Fruit fly (Drosophila melanogaster) whole organism, embryonic: ENCODE data around the gene eas.

Experiments
- Antp ChIP-seq: fragments of 200-800 bp; sonication (Bioruptor generic); optimal IDR thresholded peaks from 3 replicates; lab custom pipeline; 2016; ENCODE audit warnings: missing biosample characterization, missing genetic modification characterization
- CG10366 ChIP-seq: fragments of 200-800 bp; sonication (Bioruptor generic); IDR thresholded peaks from 2 replicates; pipeline ENCODE4 v1.3.6; 2022; ENCODE audit warnings: missing biosample characterization, missing genetic modification characterization
- CG12391 ChIP-seq: fragments of 200-800 bp; sonication (Bioruptor generic); optimal IDR thresholded peaks from 3 replicates; lab custom pipeline; 2018; ENCODE audit warnings: missing biosample characterization, mild to moderate bottlenecking, missing genetic modification characterization, moderate library complexity
- CG12659 ChIP-seq: fragments of 200-800 bp; sonication (Bioruptor generic); optimal IDR thresholded peaks from 3 replicates; lab custom pipeline; 2017; ENCODE audit warnings: mild to moderate bottlenecking, missing biosample characterization, missing genetic modification reagents, missing genetic modification characterization
- CG12769 ChIP-seq: fragments of 200-800 bp; sonication (Bioruptor generic); optimal IDR thresholded peaks from 2 replicates; lab custom pipeline; 2019; ENCODE audit warnings: missing biosample characterization, mild to moderate bottlenecking, missing genetic modification characterization, moderate library complexity
- CG12942 ChIP-seq: fragments of 200-800 bp; sonication (Bioruptor generic); optimal IDR thresholded peaks from 3 replicates; lab custom pipeline; 2016; ENCODE audit warnings: missing biosample characterization, missing genetic modification characterization
- CG14667 ChIP-seq: fragments of 200-800 bp; sonication (Bioruptor generic); IDR thresholded peaks from 2 replicates; pipeline ENCODE4 v1.3.6; 2022; ENCODE audit warnings: missing biosample characterization, missing genetic modification characterization
- CG15269 ChIP-seq: fragments of 200-800 bp; sonication (Bioruptor generic); optimal IDR thresholded peaks from 2 replicates; lab custom pipeline; 2018; ENCODE audit warnings: missing biosample characterization, mild to moderate bottlenecking, missing genetic modification characterization, moderate library complexity
- CG1602 ChIP-seq: fragments of 200-800 bp; sonication (Bioruptor generic); optimal IDR thresholded peaks from 3 replicates; lab custom pipeline; 2016; ENCODE audit warnings: missing biosample characterization, missing genetic modification characterization
- CG17328 ChIP-seq: fragments of 200-800 bp; sonication (Bioruptor generic); IDR thresholded peaks from 2 replicates; pipeline ENCODE4 v1.3.6; 2022; ENCODE audit warnings: missing biosample characterization, missing genetic modification characterization
- CG17568 ChIP-seq: fragments of 200-800 bp; sonication (Bioruptor generic); optimal IDR thresholded peaks from 2 replicates; lab custom pipeline; 2018; ENCODE audit warnings: missing biosample characterization, mild to moderate bottlenecking, missing genetic modification characterization, moderate library complexity
- CG17829 ChIP-seq: fragments of 200-800 bp; optimal IDR thresholded peaks from 2 replicates; lab custom pipeline; 2019; ENCODE audit warnings: missing biosample characterization, mild to moderate bottlenecking, missing genetic modification characterization, moderate library complexity
- CG32772 ChIP-seq: fragments of 200-800 bp; sonication (Bioruptor generic); IDR thresholded peaks from 2 replicates; pipeline ENCODE4 v1.3.6; 2022; ENCODE audit warnings: missing biosample characterization, missing genetic modification characterization
- CG33557 ChIP-seq: fragments of 200-800 bp; sonication (Bioruptor generic); optimal IDR thresholded peaks from 2 replicates; lab custom pipeline; 2019; ENCODE audit warnings: missing biosample characterization, mild to moderate bottlenecking, missing genetic modification characterization, moderate library complexity
- CG5245 ChIP-seq: fragments of 200-800 bp; sonication (Bioruptor generic); optimal IDR thresholded peaks from 3 replicates; lab custom pipeline; 2016; ENCODE audit warnings: missing biosample characterization, missing genetic modification characterization
- CG7556 ChIP-seq: fragments of 200-800 bp; sonication (Bioruptor generic); optimal IDR thresholded peaks from 2 replicates; lab custom pipeline; 2017; ENCODE audit warnings: missing biosample characterization, mild to moderate bottlenecking, missing genetic modification characterization
- CG7928 ChIP-seq: fragments of 200-800 bp; sonication (Bioruptor generic); optimal IDR thresholded peaks from 2 replicates; lab custom pipeline; 2017; ENCODE audit warnings: missing biosample characterization, mild to moderate bottlenecking, missing genetic modification characterization
- CG8290 ChIP-seq, 3 experiments: fragments of 200-800 bp; sonication (Bioruptor generic); optimal IDR thresholded peaks; 2 replicates each; lab custom pipeline; 2016 to 2019; ENCODE audit warnings: missing biosample characterization in 3 of 3, missing genetic modification characterization in 3 of 3, mild to moderate bottlenecking in 2 of 3, moderate library complexity in 1 of 3
- CG9609 ChIP-seq: fragments of 200-800 bp; sonication (Bioruptor generic); optimal IDR thresholded peaks from 3 replicates; lab custom pipeline; 2016; ENCODE audit warnings: missing biosample characterization, missing genetic modification characterization
- Deaf1 ChIP-seq: fragments of 200-800 bp; optimal IDR thresholded peaks from 3 replicates; lab custom pipeline; 2019; ENCODE audit warnings: missing biosample characterization, mild to moderate bottlenecking, missing genetic modification characterization, moderate library complexity
- E2f2 ChIP-seq: fragments of 200-800 bp; sonication (Bioruptor generic); IDR thresholded peaks from 2 replicates; pipeline ENCODE4 v1.3.6; 2022; ENCODE audit warnings: missing biosample characterization, missing genetic modification characterization
- Ets65A ChIP-seq: fragments of 200-800 bp; sonication (Bioruptor generic); peaks from one replicate; lab custom pipeline; 2016; ENCODE audit warnings: missing biosample characterization, missing genetic modification characterization
- Hand ChIP-seq: fragments of 200-800 bp; sonication (Bioruptor generic); optimal IDR thresholded peaks from 2 replicates; lab custom pipeline; 2017; ENCODE audit warnings: mild to moderate bottlenecking, missing biosample characterization, missing genetic modification reagents, missing genetic modification characterization
- MBD-R2 ChIP-seq: fragments of 200-800 bp; sonication (Bioruptor generic); IDR thresholded peaks from 2 replicates; pipeline ENCODE4 v1.3.6; 2022; ENCODE audit warnings: missing biosample characterization, missing genetic modification characterization
- Rfx ChIP-seq: fragments of 200-800 bp; sonication (Bioruptor generic); IDR thresholded peaks from 2 replicates; pipeline ENCODE4 v1.3.6; 2022; ENCODE audit warnings: missing biosample characterization, missing genetic modification characterization
- Sox100B ChIP-seq: fragments of 200-800 bp; sonication (Bioruptor generic); optimal IDR thresholded peaks from 3 replicates; lab custom pipeline; 2018; ENCODE audit warnings: missing biosample characterization, mild to moderate bottlenecking, missing genetic modification characterization
- Sry-β ChIP-seq: fragments of 200-800 bp; sonication (Bioruptor generic); optimal IDR thresholded peaks from 2 replicates; lab custom pipeline; 2018; ENCODE audit warnings: missing biosample characterization, mild to moderate bottlenecking, missing genetic modification characterization, moderate library complexity
- Ssrp ChIP-seq: fragments of 200-800 bp; sonication (Bioruptor generic); optimal IDR thresholded peaks from 2 replicates; lab custom pipeline; 2018; ENCODE audit warnings: missing biosample characterization, mild to moderate bottlenecking, missing genetic modification characterization, moderate library complexity
- Xbp1 ChIP-seq: fragments of 200-800 bp; sonication (Bioruptor generic); optimal IDR thresholded peaks from 3 replicates; lab custom pipeline; 2016; ENCODE audit warnings: missing biosample characterization, mild to moderate bottlenecking, missing genetic modification characterization
- cas ChIP-seq: fragments of 200-800 bp; sonication (Bioruptor generic); IDR thresholded peaks from 2 replicates; pipeline ENCODE4 v1.3.6; 2022; ENCODE audit warnings: missing biosample characterization, missing genetic modification characterization
- caup ChIP-seq: fragments of 200-800 bp; sonication (Bioruptor generic); optimal IDR thresholded peaks from 3 replicates; lab custom pipeline; 2017; ENCODE audit warnings: missing biosample characterization, mild to moderate bottlenecking, missing genetic modification characterization, moderate library complexity; ENCODE audit not compliant: severe bottlenecking
- chn ChIP-seq: fragments of 200-800 bp; sonication (Bioruptor generic); optimal IDR thresholded peaks from 2 replicates; lab custom pipeline; 2016; ENCODE audit warnings: missing biosample characterization, missing genetic modification characterization
- crol ChIP-seq: fragments of 200-800 bp; sonication (Bioruptor generic); IDR thresholded peaks from 2 replicates; pipeline ENCODE4 v1.3.6; 2022; ENCODE audit warnings: missing biosample characterization, missing genetic modification characterization
- gro ChIP-seq: fragments of 200-800 bp; sonication (Bioruptor generic); optimal IDR thresholded peaks from 2 replicates; lab custom pipeline; 2016; ENCODE audit warnings: missing biosample characterization, missing genetic modification characterization
- h ChIP-seq: fragments of >200 bp; optimal IDR thresholded peaks from 2 replicates; lab custom pipeline; 2017
- insv ChIP-seq, 2 experiments: fragments of 200-800 bp; sonication (Bioruptor generic); optimal IDR thresholded peaks; 3 replicates each; lab custom pipeline; 2016 to 2018; ENCODE audit warnings: missing biosample characterization in 2 of 2, missing genetic modification characterization in 2 of 2
- inv ChIP-seq: fragments of 200-800 bp; sonication (Bioruptor generic); IDR thresholded peaks from 2 replicates; pipeline ENCODE4 v1.3.6; 2022; ENCODE audit warnings: missing biosample characterization, missing genetic modification characterization; ENCODE audit not compliant: partially characterized antibody
- kni ChIP-seq: fragments of 200-800 bp; sonication (Bioruptor generic); optimal IDR thresholded peaks from 3 replicates; lab custom pipeline; 2017; ENCODE audit warnings: mild to moderate bottlenecking, missing biosample characterization, missing genetic modification reagents, missing genetic modification characterization
- knrl ChIP-seq: fragments of 200-800 bp; sonication (Bioruptor generic); IDR thresholded peaks from 3 replicates; pipeline ENCODE4 v1.3.6; 2022; ENCODE audit warnings: missing biosample characterization, missing genetic modification characterization; ENCODE audit not compliant: partially characterized antibody
- lov ChIP-seq, 2 experiments: fragments of 200-800 bp in 1 of 2; fragments of >200 bp in 1 of 2; sonication (Bioruptor generic) in 1 of 2; IDR thresholded peaks in 1 of 2; optimal IDR thresholded peaks in 1 of 2; 2 replicates in 1 of 2; 3 replicates in 1 of 2; pipeline versions ENCODE4 v1.3.6 to Lab custom; 2017 to 2022; ENCODE audit warnings: missing biosample characterization in 1 of 2, missing genetic modification characterization in 1 of 2
- mam ChIP-seq: fragments of 200-800 bp; sonication (Bioruptor generic); optimal IDR thresholded peaks from 3 replicates; lab custom pipeline; 2016; ENCODE audit warnings: missing biosample characterization, missing genetic modification characterization
- nom ChIP-seq: fragments of 200-800 bp; sonication (Bioruptor generic); optimal IDR thresholded peaks from 2 replicates; lab custom pipeline; 2017; ENCODE audit warnings: missing biosample characterization, missing genetic modification characterization, mild to moderate bottlenecking, moderate library complexity, missing genetic modification reagents
- shn ChIP-seq: fragments of 200-800 bp; sonication (Bioruptor generic); optimal IDR thresholded peaks from 3 replicates; lab custom pipeline; 2016; ENCODE audit warnings: missing biosample characterization, missing genetic modification characterization
- sisA ChIP-seq: fragments of 200-800 bp; sonication (Bioruptor generic); IDR thresholded peaks from 2 replicates; pipeline ENCODE4 v1.3.6; 2022; ENCODE audit warnings: missing biosample characterization, missing genetic modification characterization
- stwl ChIP-seq: fragments of 200-800 bp; sonication (Bioruptor generic); optimal IDR thresholded peaks from 3 replicates; lab custom pipeline; 2018; ENCODE audit warnings: missing biosample characterization, mild to moderate bottlenecking, missing genetic modification characterization, moderate library complexity
- tin ChIP-seq: fragments of 200-800 bp; sonication (Bioruptor generic); optimal IDR thresholded peaks from 3 replicates; lab custom pipeline; 2016; ENCODE audit warnings: missing biosample characterization, missing genetic modification characterization
- toy ChIP-seq: fragments of 200-800 bp; sonication (Bioruptor generic); IDR thresholded peaks from 2 replicates; pipeline ENCODE4 v1.3.6; 2022; ENCODE audit warnings: missing biosample characterization, missing genetic modification characterization
- tx ChIP-seq: fragments of 200-800 bp; sonication (Bioruptor generic); optimal IDR thresholded peaks from 2 replicates; lab custom pipeline; 2016; ENCODE audit warnings: missing biosample characterization, missing genetic modification characterization
- unpg ChIP-seq: fragments of 200-800 bp; sonication (Bioruptor generic); optimal IDR thresholded peaks from 3 replicates; lab custom pipeline; 2018; ENCODE audit warnings: missing biosample characterization, mild to moderate bottlenecking, missing genetic modification characterization, moderate library complexity
- yki ChIP-seq: fragments of >200 bp; optimal IDR thresholded peaks from 3 replicates; lab custom pipeline; 2018

Gene eas

dm6 chrX:16270795-16271194 is 7.3 kb upstream of the eas start, which contains the start of gene Mfe2 (continued):
- peak; percentile 82 for TF ChIP-seq CG12659 (GFP tag; lab: Kevin White, UChicago)
- TF ChIP-seq caup (GFP tag; lab: Kevin White, UChicago) = peak; percentile 65
- TF ChIP-seq inv (GFP tag; lab: Robert Waterston, UW) = peak; percentile 31; the same call in 1 of the 2 replicates
- TF ChIP-seq Rfx (GFP tag; lab: Robert Waterston, UW) = peak; percentile 82
- TF ChIP-seq shn (GFP tag; lab: Kevin White, UChicago) = peak; percentile 58
- no peak for TF ChIP-seq CG14667
- peak; percentile 36 for TF ChIP-seq unpg (GFP tag; lab: Kevin White, UChicago)
- TF ChIP-seq toy (GFP tag; lab: Robert Waterston, UW) = 0 out of 2 replicates have a peak, but pooled peaks have one; percentile 32
- peak; percentile 44 for TF ChIP-seq chn (GFP tag; lab: Kevin White, UChicago)
- peak; percentile 68 for TF ChIP-seq stwl (tag; lab: Kevin White, UChicago)
- peak in 1 of 2 experiments; percentile 56 for TF ChIP-seq insv (GFP tag; optimal IDR thresholded peaks at IDR 0.05; lab: Kevin White, UChicago)
- TF ChIP-seq CG5245 (GFP tag; lab: Kevin White, UChicago) = peak; percentile 35
- TF ChIP-seq CG15269 (tag; lab: Kevin White, UChicago) = no peak
- peak; percentile 97 for TF ChIP-seq Ets65A (GFP tag; lab: Kevin White, UChicago)
- no peak for TF ChIP-seq lov (optimal IDR thresholded peaks at IDR 0.05; lab: Kevin White, UChicago)
- 0 out of 3 replicates have a peak, but pooled peaks have one; percentile 11 for TF ChIP-seq lov (GFP tag; IDR thresholded peaks at IDR 0.05; lab: Robert Waterston, UW)
- TF ChIP-seq CG12942 (GFP tag; lab: Kevin White, UChicago) = peak; percentile 17
- peak; percentile 70 for TF ChIP-seq CG17829 (tag; lab: Kevin White, UChicago)
- peak; percentile 17 for TF ChIP-seq tx
- no peak; the same call in 1 of the 2 replicates for TF ChIP-seq CG32772 (GFP tag; lab: Robert Waterston, UW)
- peak; percentile 19 for TF ChIP-seq CG7556 (GFP tag; lab: Kevin White, UChicago)
- TF ChIP-seq sisA (GFP tag; lab: Robert Waterston, UW) = peak; percentile 36; the same call in 1 of the 2 replicates
- peak; percentile 55; the same call in 1 of the 3 replicates for TF ChIP-seq knrl
- no peak for TF ChIP-seq yki
- peak; percentile 66 for TF ChIP-seq MBD-R2 (GFP tag; lab: Robert Waterston, UW)
- no peak for TF ChIP-seq h (lab: Kevin White, UChicago)
- peak; percentile 80 for TF ChIP-seq mam (GFP tag; lab: Kevin White, UChicago)
- TF ChIP-seq CG17328 (GFP tag; lab: Robert Waterston, UW) = no peak
- peak; percentile 62 for TF ChIP-seq CG12769 (tag; lab: Kevin White, UChicago)
- TF ChIP-seq Ssrp (tag; lab: Kevin White, UChicago) = no peak
- TF ChIP-seq tin (GFP tag; lab: Kevin White, UChicago) = peak; percentile 51
- peak; percentile 62 for TF ChIP-seq CG9609 (GFP tag; lab: Kevin White, UChicago)
- TF ChIP-seq CG8290 (GFP tag; optimal IDR thresholded peaks at IDR 0.05; lab: Kevin White, UChicago) = peak; percentile 50
- TF ChIP-seq CG8290 (tag; optimal IDR thresholded peaks at IDR 0.05; lab: Kevin White, UChicago) = peak; percentile 22 to 93
- peak; percentile 14 for TF ChIP-seq Hand (GFP tag; lab: Kevin White, UChicago)
- no peak for TF ChIP-seq crol (GFP tag; lab: Robert Waterston, UW)
- peak; percentile 36 for TF ChIP-seq Deaf1 (tag; lab: Kevin White, UChicago)
- TF ChIP-seq E2f2 (GFP tag; lab: Robert Waterston, UW) = peak; percentile 61
- TF ChIP-seq CG33557 = no peak
- peak; percentile 56 for TF ChIP-seq Xbp1
- no peak for TF ChIP-seq cas (GFP tag; lab: Robert Waterston, UW)
- peak; percentile 59 for TF ChIP-seq Antp (GFP tag; lab: Kevin White, UChicago)
- no peak for TF ChIP-seq CG10366 (GFP tag; lab: Robert Waterston, UW)
- TF ChIP-seq nom (GFP tag; lab: Kevin White, UChicago) = peak; percentile 94
- peak; percentile 46 for TF ChIP-seq CG12391 (tag; lab: Kevin White, UChicago)
- TF ChIP-seq Sox100B (GFP tag; lab: Kevin White, UChicago) = no peak
- TF ChIP-seq CG1602 (GFP tag; lab: Kevin White, UChicago) = peak; percentile 26
- TF ChIP-seq CG7928 = peak; percentile 44
- TF ChIP-seq CG17568 (GFP tag; lab: Kevin White, UChicago) = no peak
- TF ChIP-seq Sry-β = no peak
- TF ChIP-seq kni = peak; percentile 70
- TF ChIP-seq gro (GFP tag; lab: Kevin White, UChicago) = peak; percentile 70
